Fruit fly (Drosophila melanogaster): ENCODE data around the gene Desat1.
A peak's percentile ranks its signal among the peaks of the same experiment; 100 is the strongest.

- TF ChIP-seq Lpt (GFP tag; optimal IDR thresholded peaks at IDR 0.05) (no peak), CG1621 (tag; optimal IDR thresholded peaks at IDR 0.05) (no peak), CG11902 (GFP tag; optimal IDR thresholded peaks at IDR 0.05) (no peak), Ets96B (tag; optimal IDR thresholded peaks at IDR 0.05) (no peak), CG10631 (GFP tag; optimal IDR thresholded peaks at IDR 0.05) (no peak), CG11762 (GFP tag; optimal IDR thresholded peaks at IDR 0.05; ENCODE audit: insufficient read depth) (no peak), pdm3 (GFP tag; optimal IDR thresholded peaks at IDR 0.05) (no peak), spab (GFP tag; optimal IDR thresholded peaks at IDR 0.05) (peak; percentile 1)
Measured at dm6 chr3R:12449617-12450242, 10.3 kb downstream of the Desat1 start.

Data from whole organism, prepupa.